Worm (Caenorhabditis elegans) whole organism, late embryonic: ENCODE results near the gene srd-8.

Experiments
- fkh-10 ChIP-seq: fragments of 150-350 bp; optimal IDR thresholded peaks from 2 replicates; lab custom pipeline; 2014; ENCODE audit warnings: missing biosample characterization, missing genetic modification reagents, missing genetic modification characterization
- hlh-13 ChIP-seq: fragments of 200-800 bp; sonication (Bioruptor generic); optimal IDR thresholded peaks from 2 replicates; lab custom pipeline; 2018; ENCODE audit warnings: mild to moderate bottlenecking, missing genetic modification characterization, missing compliant biosample characterization
- nfya-1 ChIP-seq: sonication (generic microtip); optimal IDR thresholded peaks from 2 replicates; lab custom pipeline; 2017; ENCODE audit warnings: missing genetic modification characterization, mild to moderate bottlenecking, missing compliant biosample characterization, antibody characterized with exemption, moderate library complexity

- no peak for TF ChIP-seq fkh-10
- no peak for TF ChIP-seq nfya-1 (tag; lab: Kevin White, UChicago)
- TF ChIP-seq hlh-13 (GFP tag; lab: Kevin White, UChicago) = no peak
Observed at ce11 chrIV:5605225-5605624, 40.2 kb downstream of the srd-8 start.
